Worm (Caenorhabditis elegans) whole organism, L1 larva: ENCODE data around the gene R04B5.7.
A peak's percentile ranks its signal among the peaks of the same experiment; 100 is the strongest.

Source experiments
- F16B12.6 ChIP-seq: fragments of 150-350 bp; optimal IDR thresholded peaks from 2 replicates; lab custom pipeline; 2014; ENCODE audit warnings: missing biosample characterization, missing genetic modification characterization
- aha-1 ChIP-seq: fragments of 150-350 bp; optimal IDR thresholded peaks from 2 replicates; lab custom pipeline; 2014; ENCODE audit warnings: missing biosample characterization, missing genetic modification characterization
- aly-2 ChIP-seq: fragments of 150-350 bp; optimal IDR thresholded peaks from 2 replicates; lab custom pipeline; 2014; ENCODE audit warnings: missing biosample characterization, missing genetic modification characterization
- blmp-1 ChIP-seq: fragments of 150-350 bp; optimal IDR thresholded peaks from 2 replicates; lab custom pipeline; 2014; ENCODE audit warnings: missing biosample characterization, missing genetic modification characterization
- ceh-63 ChIP-seq: fragments of 200-800 bp; sonication (Bioruptor generic); optimal IDR thresholded peaks from 2 replicates; lab custom pipeline; 2018; ENCODE audit warnings: mild to moderate bottlenecking, missing genetic modification characterization, missing compliant biosample characterization
- ceh-8 ChIP-seq: fragments of 200-800 bp; sonication (Bioruptor generic); optimal IDR thresholded peaks from 2 replicates; lab custom pipeline; 2018; ENCODE audit warnings: mild to moderate bottlenecking, missing genetic modification characterization, moderate library complexity, missing compliant biosample characterization
- ceh-88 ChIP-seq: fragments of 200-800 bp; sonication (Bioruptor generic); IDR thresholded peaks from 2 replicates; pipeline ENCODE4 v1.3.6; 2022; ENCODE audit warnings: missing genetic modification characterization, missing compliant biosample characterization
- dsc-1 ChIP-seq: sonication (generic microtip); optimal IDR thresholded peaks from 2 replicates; lab custom pipeline; 2016; ENCODE audit warnings: mild to moderate bottlenecking, missing genetic modification characterization, missing compliant biosample characterization
- elt-3 ChIP-seq, 6 experiments: fragments of 150-350 bp in 1 of 6; sonication (generic microtip); optimal IDR thresholded peaks; 2 replicates each; lab custom pipeline; 2017 to 2018; ENCODE audit warnings: missing biosample characterization in 6 of 6, missing genetic modification characterization in 6 of 6, inconsistent platforms in 1 of 6
- fkh-4 ChIP-seq: sonication (generic microtip); optimal IDR thresholded peaks from 2 replicates; lab custom pipeline; 2016; ENCODE audit warnings: missing compliant biosample characterization, missing genetic modification characterization, borderline replicate concordance
- fos-1 ChIP-seq: fragments of 150-350 bp; optimal IDR thresholded peaks from 2 replicates; lab custom pipeline; 2014; ENCODE audit warnings: missing biosample characterization, missing genetic modification characterization
- grh-1 ChIP-seq: fragments of 200-800 bp; sonication (Bioruptor generic); IDR thresholded peaks from 2 replicates; pipeline ENCODE4 v1.3.6; 2022; ENCODE audit warnings: missing genetic modification reagents, missing genetic modification characterization, missing compliant biosample characterization
- hlh-4 ChIP-seq: sonication (generic microtip); optimal IDR thresholded peaks from 2 replicates; lab custom pipeline; 2016; ENCODE audit warnings: mild to moderate bottlenecking, missing genetic modification characterization, missing compliant biosample characterization
- hpl-2 ChIP-seq: fragments of 150-350 bp; optimal IDR thresholded peaks from 2 replicates; lab custom pipeline; 2014; ENCODE audit warnings: missing biosample characterization, missing genetic modification reagents, missing genetic modification characterization
- irx-1 ChIP-seq: sonication (generic microtip); optimal IDR thresholded peaks from 2 replicates; lab custom pipeline; 2016; ENCODE audit warnings: missing genetic modification characterization, missing compliant biosample characterization
- isw-1 ChIP-seq: fragments of 200-800 bp; sonication (Bioruptor generic); IDR thresholded peaks from 2 replicates; pipeline ENCODE4 v1.3.6; 2022; ENCODE audit warnings: missing genetic modification characterization, missing compliant biosample characterization
- jun-1 ChIP-seq: fragments of 150-350 bp; optimal IDR thresholded peaks from 2 replicates; lab custom pipeline; 2014; ENCODE audit warnings: missing biosample characterization, missing genetic modification reagents, missing genetic modification characterization
- lin-13 ChIP-seq: fragments of 150-350 bp; optimal IDR thresholded peaks from 2 replicates; lab custom pipeline; 2014; ENCODE audit warnings: missing biosample characterization, missing genetic modification reagents, missing genetic modification characterization
- lin-14 ChIP-seq: fragments of 200-800 bp; sonication (Bioruptor generic); optimal IDR thresholded peaks from 2 replicates; lab custom pipeline; 2018; ENCODE audit warnings: mild to moderate bottlenecking, missing genetic modification characterization, moderate library complexity, missing compliant biosample characterization
- lin-15B ChIP-seq: fragments of 150-350 bp; sonication (generic microtip); optimal IDR thresholded peaks from 3 replicates; lab custom pipeline; 2014; ENCODE audit warnings: missing biosample characterization, missing genetic modification characterization
- lin-35 ChIP-seq, 2 experiments: fragments of 150-350 bp; optimal IDR thresholded peaks; 2 replicates each; lab custom pipeline; 2014; ENCODE audit warnings: missing biosample characterization in 2 of 2, missing genetic modification characterization in 2 of 2, missing genetic modification reagents in 2 of 2
- lin-39 ChIP-seq: fragments of 150-350 bp; optimal IDR thresholded peaks from 2 replicates; lab custom pipeline; 2014; ENCODE audit warnings: missing biosample characterization, missing genetic modification reagents, missing genetic modification characterization
- lir-3 ChIP-seq: sonication (generic microtip); optimal IDR thresholded peaks from 2 replicates; lab custom pipeline; 2016; ENCODE audit warnings: mild to moderate bottlenecking, missing genetic modification characterization, moderate library complexity, missing compliant biosample characterization; ENCODE audit not compliant: poor library complexity
- mep-1 ChIP-seq: fragments of 150-350 bp; optimal IDR thresholded peaks from 2 replicates; lab custom pipeline; 2014; ENCODE audit warnings: missing biosample characterization, missing genetic modification characterization
- nhr-11 ChIP-seq: fragments of 150-350 bp; optimal IDR thresholded peaks from 2 replicates; lab custom pipeline; 2014; ENCODE audit warnings: missing biosample characterization, missing genetic modification characterization
- nhr-237 ChIP-seq: fragments of 150-350 bp; optimal IDR thresholded peaks from 2 replicates; lab custom pipeline; 2014; ENCODE audit warnings: missing biosample characterization, missing genetic modification characterization
- nhr-76 ChIP-seq: sonication (generic microtip); optimal IDR thresholded peaks from 2 replicates; lab custom pipeline; 2017; ENCODE audit warnings: missing biosample characterization, missing genetic modification characterization
- nhr-77 ChIP-seq: fragments of 150-350 bp; optimal IDR thresholded peaks from 2 replicates; lab custom pipeline; 2014; ENCODE audit warnings: missing biosample characterization, missing genetic modification characterization
- nhr-84 ChIP-seq: sonication (generic microtip); optimal IDR thresholded peaks from 2 replicates; lab custom pipeline; 2017; ENCODE audit warnings: missing biosample characterization, missing genetic modification characterization
- nhr-90 ChIP-seq: sonication (generic microtip); optimal IDR thresholded peaks from 2 replicates; lab custom pipeline; 2016; ENCODE audit warnings: mild to moderate bottlenecking, missing genetic modification characterization, missing compliant biosample characterization; ENCODE audit not compliant: poor library complexity
- snu-23 ChIP-seq: sonication (generic microtip); optimal IDR thresholded peaks from 2 replicates; lab custom pipeline; 2016; ENCODE audit warnings: missing genetic modification characterization, missing compliant biosample characterization
- sox-4 ChIP-seq: sonication (generic microtip); optimal IDR thresholded peaks from 2 replicates; lab custom pipeline; 2016; ENCODE audit warnings: missing genetic modification characterization, missing compliant biosample characterization
- sptf-1 ChIP-seq: fragments of 150-350 bp; optimal IDR thresholded peaks from 2 replicates; lab custom pipeline; 2014; ENCODE audit warnings: missing biosample characterization, missing genetic modification characterization
- unc-30 ChIP-seq: sonication (generic microtip); optimal IDR thresholded peaks from 2 replicates; lab custom pipeline; 2017; ENCODE audit warnings: missing biosample characterization, missing genetic modification characterization
- xbp-1 ChIP-seq: sonication (generic microtip); optimal IDR thresholded peaks from 2 replicates; lab custom pipeline; 2016; ENCODE audit warnings: missing genetic modification characterization, missing compliant biosample characterization

R04B5.7 gene

DNA sequence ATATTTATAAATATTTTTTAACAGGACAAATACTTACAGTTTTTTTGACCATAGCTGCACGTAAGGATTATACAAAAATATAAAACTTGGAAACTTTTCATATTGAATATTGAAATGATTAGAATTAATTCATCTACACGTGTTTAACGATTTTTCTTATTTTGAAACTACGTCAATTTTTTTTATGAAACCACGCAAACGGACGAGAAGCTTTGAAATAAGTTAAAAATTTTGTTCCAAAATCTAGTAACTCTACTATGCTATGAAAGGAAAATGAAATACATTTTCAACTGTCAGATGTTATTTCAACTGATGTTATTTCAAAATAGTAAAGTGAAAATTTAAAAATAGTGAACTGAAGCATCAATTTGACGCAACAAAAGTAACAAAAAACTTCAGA, 16.6 kb downstream of the R04B5.7 start, which contains the start of gene F57A8.6:
TSS of gene F57A8.6 (minus strand) at position 101 of the 400 bp plus-strand sequence.
- no peak for TF ChIP-seq hpl-2
- TF ChIP-seq nhr-90 (tag; lab: Kevin White, UChicago) = no peak
- TF ChIP-seq snu-23 (GFP tag; lab: Kevin White, UChicago) = no peak

DNA sequence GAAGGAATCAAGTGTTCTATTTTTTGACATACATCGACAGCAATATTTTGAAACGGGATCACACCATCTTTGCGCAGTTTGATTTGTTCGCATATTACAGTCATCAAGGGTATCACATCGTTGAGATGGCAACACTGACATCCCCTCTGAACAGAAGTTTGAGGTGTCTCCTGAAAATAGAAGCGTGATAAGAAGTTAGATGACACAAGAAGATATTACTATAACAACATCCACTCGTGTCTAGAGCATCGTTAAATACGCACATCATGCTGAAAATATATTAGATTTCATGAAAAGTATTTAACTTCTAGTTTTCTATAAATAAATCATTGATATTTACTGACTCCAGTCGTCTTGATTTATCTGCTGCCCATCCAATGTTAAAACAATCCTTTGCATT, 17.6 kb downstream of the R04B5.7 start:
- TF ChIP-seq fkh-4 (no peak), irx-1 (tag; lab: Kevin White, UChicago) (no peak), nhr-76 (no peak), fos-1 (tag; lab: Kevin White, UChicago) (no peak), hlh-4 (no peak), nhr-77 (tag; lab: Kevin White, UChicago) (no peak), F16B12.6 (tag; lab: Kevin White, UChicago) (no peak), lin-35 (GFP tag; optimal IDR thresholded peaks at IDR 0.05; lab: Kevin White, UChicago) (no peak), mep-1 (tag; lab: Kevin White, UChicago) (no peak), nhr-84 (tag; lab: Kevin White, UChicago) (no peak), sox-4 (tag; lab: Kevin White, UChicago) (no peak), ceh-88 (GFP tag; lab: Robert Waterston, UW) (no peak), elt-3 (tag; optimal IDR thresholded peaks at IDR 0.05; lab: Kevin White, UChicago) (no peak), lin-15B (tag; lab: Kevin White, UChicago) (no peak), ceh-63 (no peak), blmp-1 (tag; lab: Kevin White, UChicago) (no peak), snu-23 (GFP tag; lab: Kevin White, UChicago) (no peak), jun-1 (tag; lab: Kevin White, UChicago) (no peak), ceh-8 (GFP tag; lab: Kevin White, UChicago) (no peak)

DNA sequence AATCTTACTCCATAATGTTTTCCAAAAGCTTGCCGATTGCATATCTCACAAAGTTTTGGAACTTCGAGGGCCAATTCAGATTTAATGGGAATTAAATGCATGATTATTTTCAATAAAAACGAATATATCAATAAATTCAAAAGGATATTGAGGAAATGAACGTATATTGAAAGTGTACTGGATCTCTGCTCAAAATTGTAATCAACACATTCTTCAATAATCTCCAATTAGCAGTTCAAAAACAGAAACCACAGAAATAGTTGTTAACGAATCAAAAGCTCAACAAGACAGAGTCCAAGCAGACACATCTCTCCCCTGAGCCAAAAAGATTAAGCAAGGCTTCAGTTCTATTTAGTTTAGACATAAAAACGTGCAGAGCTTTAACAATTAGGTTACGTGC, 19.8 kb downstream of the R04B5.7 start, which contains the start of gene nhr-192:
TSS of gene nhr-192 (minus strand) at position 101 of the 400 bp plus-strand sequence.
- TF ChIP-seq aly-2 (tag; lab: Kevin White, UChicago) = no peak
- no peak for TF ChIP-seq xbp-1 (tag; lab: Kevin White, UChicago)
- no peak for TF ChIP-seq sptf-1 (tag; lab: Kevin White, UChicago)
- no peak for TF ChIP-seq lin-14 (GFP tag; lab: Kevin White, UChicago)
- no peak for TF ChIP-seq nhr-11 (tag; lab: Kevin White, UChicago)
- no peak for TF ChIP-seq nhr-237
- no peak for TF ChIP-seq grh-1 (GFP tag; lab: Robert Waterston, UW)
- TF ChIP-seq lir-3 (tag; lab: Kevin White, UChicago) = no peak
- no peak for TF ChIP-seq isw-1 (GFP tag; lab: Robert Waterston, UW)
- no peak for TF ChIP-seq lin-13 (GFP tag; lab: Kevin White, UChicago)
- no peak for TF ChIP-seq unc-30 (tag; lab: Kevin White, UChicago)
- no peak for TF ChIP-seq aha-1 (tag; lab: Kevin White, UChicago)

ce11 chrV:10066769-10067168, 23.6 kb downstream of the R04B5.7 start, which contains the start of gene npr-39:
npr-39 (plus strand) TSS chrV:10067069.
- no peak for TF ChIP-seq xbp-1 (tag; lab: Kevin White, UChicago)
- TF ChIP-seq, all 84 proteins: peak for 0

- TF ChIP-seq dsc-1 (peak; percentile 93), lin-39 (tag; lab: Kevin White, UChicago) (no peak), fkh-4 (peak; percentile 84)
These were observed 24.7 kb downstream of the R04B5.7 start for ce11 chrV:10065679-10066078.
